Fruit fly (Drosophila melanogaster) whole organism, prepupa: ENCODE data around the gene Snr1.

Experiments
- Blimp-1 ChIP-seq: fragments of 200-800 bp; sonication (Bioruptor generic); optimal IDR thresholded peaks from 3 replicates; lab custom pipeline; 2017; ENCODE audit warnings: missing biosample characterization, missing genetic modification characterization, mild to moderate bottlenecking, moderate library complexity, missing genetic modification reagents
- CG11294 ChIP-seq: fragments of 200-800 bp; sonication (Bioruptor generic); IDR thresholded peaks from 2 replicates; pipeline ENCODE4 v1.3.6; 2022; ENCODE audit warnings: missing biosample characterization, missing genetic modification characterization
- CG11902 ChIP-seq: fragments of 200-800 bp; sonication (Bioruptor generic); optimal IDR thresholded peaks from 3 replicates; lab custom pipeline; 2016; ENCODE audit warnings: missing biosample characterization, missing genetic modification characterization
- CG15336 ChIP-seq: fragments of 200-800 bp; sonication (Bioruptor generic); IDR thresholded peaks from 2 replicates; pipeline ENCODE4 v1.3.6; 2022; ENCODE audit warnings: missing biosample characterization, missing genetic modification characterization
- CG16779 ChIP-seq: fragments of 200-800 bp; sonication (Bioruptor generic); optimal IDR thresholded peaks from 3 replicates; lab custom pipeline; 2017; ENCODE audit warnings: missing biosample characterization, mild to moderate bottlenecking, missing genetic modification characterization
- CG3032 ChIP-seq: fragments of 200-800 bp; optimal IDR thresholded peaks from 2 replicates; lab custom pipeline; 2019; ENCODE audit warnings: missing biosample characterization, mild to moderate bottlenecking, missing genetic modification characterization, moderate library complexity
- CG31627 ChIP-seq: fragments of 200-800 bp; sonication (Bioruptor generic); optimal IDR thresholded peaks from 3 replicates; lab custom pipeline; 2016; ENCODE audit warnings: missing biosample characterization, missing genetic modification characterization
- CG32006 ChIP-seq: fragments of 200-800 bp; sonication (Bioruptor generic); optimal IDR thresholded peaks from 3 replicates; lab custom pipeline; 2017; ENCODE audit warnings: missing biosample characterization, mild to moderate bottlenecking, missing genetic modification characterization
- CG34406 ChIP-seq: fragments of 200-800 bp; sonication (Bioruptor generic); optimal IDR thresholded peaks from 3 replicates; lab custom pipeline; 2016; ENCODE audit warnings: missing biosample characterization, missing genetic modification characterization
- CG4318 ChIP-seq: fragments of 200-800 bp; sonication (Bioruptor generic); optimal IDR thresholded peaks from 3 replicates; lab custom pipeline; 2017; ENCODE audit warnings: missing biosample characterization, mild to moderate bottlenecking, missing genetic modification characterization
- CG6163 ChIP-seq: fragments of 200-800 bp; sonication (Bioruptor generic); IDR thresholded peaks from 3 replicates; pipeline ENCODE4 v1.3.6; 2022; ENCODE audit warnings: missing biosample characterization, missing genetic modification characterization
- CG6792 ChIP-seq: fragments of 200-800 bp; sonication (Bioruptor generic); optimal IDR thresholded peaks from 3 replicates; lab custom pipeline; 2016; ENCODE audit warnings: missing biosample characterization, missing genetic modification characterization
- CG6808 ChIP-seq: fragments of 200-800 bp; sonication (Bioruptor generic); optimal IDR thresholded peaks from 3 replicates; lab custom pipeline; 2017; ENCODE audit warnings: missing biosample characterization, missing genetic modification characterization, mild to moderate bottlenecking, moderate library complexity, missing genetic modification reagents
- CG6854 ChIP-seq: fragments of 200-800 bp; sonication (Bioruptor generic); optimal IDR thresholded peaks from 2 replicates; lab custom pipeline; 2017; ENCODE audit warnings: missing biosample characterization, mild to moderate bottlenecking, missing genetic modification characterization
- CG7368 ChIP-seq: fragments of 200-800 bp; sonication (Bioruptor generic); optimal IDR thresholded peaks from 3 replicates; lab custom pipeline; 2016; ENCODE audit warnings: missing biosample characterization, missing genetic modification characterization
- CG8119 ChIP-seq: fragments of 200-800 bp; sonication (Bioruptor generic); IDR thresholded peaks from 3 replicates; pipeline ENCODE4 v1.3.6; 2022; ENCODE audit warnings: missing biosample characterization, missing genetic modification characterization
- CG8319 ChIP-seq: fragments of 200-800 bp; sonication (Bioruptor generic); optimal IDR thresholded peaks from 3 replicates; lab custom pipeline; 2016; ENCODE audit warnings: missing biosample characterization, missing genetic modification characterization
- Eip75B ChIP-seq: fragments of 200-800 bp; sonication (Bioruptor generic); optimal IDR thresholded peaks from 3 replicates; lab custom pipeline; 2016; ENCODE audit warnings: missing biosample characterization, missing genetic modification characterization
- Eip78C ChIP-seq: fragments of 200-800 bp; sonication (Bioruptor generic); peaks from one replicate; lab custom pipeline; 2016; ENCODE audit warnings: missing biosample characterization, missing genetic modification characterization
- Eip93F ChIP-seq: fragments of 200-800 bp; sonication (Bioruptor generic); optimal IDR thresholded peaks from 2 replicates; lab custom pipeline; 2016; ENCODE audit warnings: missing biosample characterization, mild to moderate bottlenecking, missing genetic modification characterization
- Gug ChIP-seq: fragments of 200-800 bp; sonication (Bioruptor generic); IDR thresholded peaks from 2 replicates; pipeline ENCODE4 v1.3.6; 2022; ENCODE audit warnings: missing biosample characterization, missing genetic modification characterization
- Hr38 ChIP-seq: sonication (Bioruptor generic); optimal IDR thresholded peaks from 2 replicates; lab custom pipeline; 2016; ENCODE audit warnings: missing biosample characterization, missing genetic modification characterization
- Hr4 ChIP-seq: fragments of 200-800 bp; sonication (Bioruptor generic); optimal IDR thresholded peaks from 3 replicates; lab custom pipeline; 2016; ENCODE audit warnings: missing biosample characterization, missing genetic modification characterization
- Lpt ChIP-seq: fragments of 200-800 bp; sonication (Bioruptor generic); optimal IDR thresholded peaks from 3 replicates; lab custom pipeline; 2016; ENCODE audit warnings: missing biosample characterization, missing genetic modification characterization
- Met ChIP-seq: fragments of 200-800 bp; sonication (Bioruptor generic); optimal IDR thresholded peaks from 3 replicates; lab custom pipeline; 2016; ENCODE audit warnings: missing biosample characterization, missing genetic modification characterization
- OdsH ChIP-seq: fragments of 200-800 bp; sonication (Bioruptor generic); optimal IDR thresholded peaks from 3 replicates; lab custom pipeline; 2016; ENCODE audit warnings: missing biosample characterization, missing genetic modification characterization
- Sox102F ChIP-seq: fragments of 200-800 bp; sonication (Bioruptor generic); optimal IDR thresholded peaks from 2 replicates; lab custom pipeline; 2016; ENCODE audit warnings: missing biosample characterization, mild to moderate bottlenecking, missing genetic modification characterization
- achi ChIP-seq: fragments of 200-800 bp; sonication (Bioruptor generic); optimal IDR thresholded peaks from 3 replicates; lab custom pipeline; 2016; ENCODE audit warnings: missing biosample characterization, missing genetic modification characterization
- acj6 ChIP-seq: fragments of 200-800 bp; sonication (Bioruptor generic); optimal IDR thresholded peaks from 3 replicates; lab custom pipeline; 2016; ENCODE audit warnings: missing biosample characterization, missing genetic modification characterization
- cyc ChIP-seq: fragments of 200-800 bp; sonication (Bioruptor generic); optimal IDR thresholded peaks from 3 replicates; lab custom pipeline; 2016; ENCODE audit warnings: missing biosample characterization, missing genetic modification characterization
- dac ChIP-seq: fragments of 200-800 bp; sonication (Bioruptor generic); optimal IDR thresholded peaks from 2 replicates; lab custom pipeline; 2017; ENCODE audit warnings: missing biosample characterization, mild to moderate bottlenecking, missing genetic modification characterization
- dsx ChIP-seq: fragments of 200-800 bp; optimal IDR thresholded peaks from 3 replicates; lab custom pipeline; 2019; ENCODE audit warnings: missing biosample characterization, mild to moderate bottlenecking, missing genetic modification characterization, moderate library complexity; ENCODE audit not compliant: poor library complexity, severe bottlenecking
- fd85E ChIP-seq: fragments of 200-800 bp; sonication (Bioruptor generic); optimal IDR thresholded peaks from 3 replicates; lab custom pipeline; 2016; ENCODE audit warnings: missing biosample characterization, missing genetic modification characterization
- fkh ChIP-seq: fragments of 200-800 bp; sonication (Bioruptor generic); optimal IDR thresholded peaks from 3 replicates; lab custom pipeline; 2017; ENCODE audit warnings: missing biosample characterization, mild to moderate bottlenecking, missing genetic modification characterization, moderate library complexity
- lz ChIP-seq: fragments of 200-800 bp; sonication (Bioruptor generic); optimal IDR thresholded peaks from 3 replicates; lab custom pipeline; 2016; ENCODE audit warnings: missing biosample characterization, missing genetic modification characterization
- pdm3 ChIP-seq: fragments of 200-800 bp; sonication (Bioruptor generic); optimal IDR thresholded peaks from 3 replicates; lab custom pipeline; 2016; ENCODE audit warnings: missing biosample characterization, missing genetic modification characterization
- salr ChIP-seq, 2 experiments: fragments of 200-800 bp; sonication (Bioruptor generic); optimal IDR thresholded peaks; 3 replicates each; lab custom pipeline; 2016 to 2018; ENCODE audit warnings: missing biosample characterization in 2 of 2, missing genetic modification characterization in 2 of 2, mild to moderate bottlenecking in 1 of 2
- ss ChIP-seq, 2 experiments: fragments of 200-800 bp; sonication (Bioruptor generic); optimal IDR thresholded peaks; 2 replicates in 1 of 2; 3 replicates in 1 of 2; lab custom pipeline; 2017 to 2018; ENCODE audit warnings: mild to moderate bottlenecking in 2 of 2, missing biosample characterization in 2 of 2, missing genetic modification characterization in 2 of 2, moderate library complexity in 1 of 2
- svp ChIP-seq: fragments of 200-800 bp; sonication (Bioruptor generic); peaks from one replicate; lab custom pipeline; 2016; ENCODE audit warnings: missing biosample characterization, missing genetic modification characterization
- vri ChIP-seq: fragments of 200-800 bp; sonication (Bioruptor generic); optimal IDR thresholded peaks from 3 replicates; lab custom pipeline; 2016; ENCODE audit warnings: missing biosample characterization, mild to moderate bottlenecking, missing genetic modification characterization

Snr1 gene

DNA sequence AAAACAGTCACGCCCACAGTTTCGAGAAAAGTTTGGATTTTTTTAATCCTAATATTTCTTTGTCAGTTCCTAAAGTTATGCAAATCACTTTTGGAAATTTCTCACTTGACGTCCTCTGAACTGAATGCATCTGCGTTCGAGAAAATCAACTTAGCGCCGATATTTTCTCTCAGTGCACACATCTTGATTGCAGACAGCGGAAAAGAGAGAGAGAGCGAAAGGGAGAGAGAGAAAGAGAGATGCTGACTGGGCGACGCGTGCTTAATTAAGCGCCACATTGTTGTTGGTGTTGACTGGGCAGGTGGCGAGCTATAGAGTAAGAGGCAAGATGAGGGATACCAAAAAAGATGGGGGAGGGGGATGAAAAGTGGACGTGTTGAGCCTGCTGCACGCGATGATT, 47.9 kb downstream of the Snr1 start (continued):
- TF ChIP-seq fkh (no peak), ss (GFP tag; optimal IDR thresholded peaks at IDR 0.05; lab: Kevin White, UChicago) (peak; percentile 40 to 93), svp (GFP tag; lab: Kevin White, UChicago) (peak; percentile 91), dac (GFP tag; lab: Kevin White, UChicago) (peak; percentile 43), CG6792 (GFP tag; lab: Kevin White, UChicago) (peak; percentile 60), dsx (GFP tag; lab: Kevin White, UChicago) (peak; percentile 90), CG34406 (peak; percentile 62), Hr38 (no peak), acj6 (GFP tag; lab: Kevin White, UChicago) (peak; percentile 63), CG7368 (GFP tag; lab: Kevin White, UChicago) (peak; percentile 41), CG8319 (GFP tag; lab: Kevin White, UChicago) (peak; percentile 51), CG31627 (GFP tag; lab: Kevin White, UChicago) (peak; percentile 72), salr (GFP tag; optimal IDR thresholded peaks at IDR 0.05; lab: Kevin White, UChicago) (peak; percentile 27 to 47), CG6163 (GFP tag; lab: Robert Waterston, UW) (peak; percentile 80), OdsH (peak; percentile 67), Sox102F (GFP tag; lab: Kevin White, UChicago) (peak; percentile 80), Eip75B (peak; percentile 66), cyc (GFP tag; lab: Kevin White, UChicago) (peak; percentile 60), vri (peak; percentile 30), CG3032 (tag; lab: Kevin White, UChicago) (peak; percentile 48), Met (peak; percentile 58), CG4318 (GFP tag; lab: Kevin White, UChicago) (peak; percentile 40), Blimp-1 (GFP tag; lab: Kevin White, UChicago) (no peak), CG11294 (peak; percentile 22; the same call in 1 of the 2 replicates), CG11902 (peak; percentile 40), CG16779 (tag; lab: Kevin White, UChicago) (peak; percentile 18), Gug (peak; percentile 43; the same call in 1 of the 2 replicates), CG15336 (GFP tag; lab: Robert Waterston, UW) (peak; percentile 76), CG32006 (peak; percentile 78), Lpt (GFP tag; lab: Kevin White, UChicago) (no peak), CG6854 (GFP tag; lab: Kevin White, UChicago) (no peak), achi (GFP tag; lab: Kevin White, UChicago) (peak; percentile 65)

DNA sequence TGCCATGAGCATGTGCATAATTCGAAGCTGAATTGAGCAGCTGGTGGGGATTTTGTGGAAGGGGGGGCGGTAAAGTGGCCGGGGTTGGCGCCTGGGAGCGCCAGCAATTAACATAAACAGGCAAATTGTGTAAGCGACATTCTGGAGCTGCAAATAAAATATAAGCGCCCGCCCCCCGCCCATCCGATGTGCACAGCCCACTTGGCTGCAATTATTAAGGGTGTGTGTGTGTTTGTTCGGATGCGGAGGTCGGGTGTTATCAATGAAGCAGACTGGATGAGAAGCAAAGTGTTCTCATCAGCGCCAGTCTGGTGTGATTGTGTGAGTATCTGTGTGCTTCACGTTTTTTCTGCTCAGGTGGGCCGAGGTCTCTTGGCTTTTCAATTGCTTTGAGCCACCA, 49.1 kb downstream of the Snr1 start:
- TF ChIP-seq pdm3 (GFP tag; lab: Kevin White, UChicago) = no peak
- no peak for TF ChIP-seq CG16779 (tag; lab: Kevin White, UChicago)
- TF ChIP-seq Sox102F (GFP tag; lab: Kevin White, UChicago) = no peak
- TF ChIP-seq Blimp-1 (GFP tag; lab: Kevin White, UChicago) = no peak
- TF ChIP-seq CG8319 (GFP tag; lab: Kevin White, UChicago) = no peak
- TF ChIP-seq Gug = no peak
- no peak for TF ChIP-seq lz (GFP tag; lab: Kevin White, UChicago)
- no peak for TF ChIP-seq Met
- no peak for TF ChIP-seq Eip93F (GFP tag; lab: Kevin White, UChicago)
- no peak for TF ChIP-seq CG8119 (GFP tag; lab: Robert Waterston, UW)
- TF ChIP-seq CG6163 (GFP tag; lab: Robert Waterston, UW) = 0 out of 3 replicates have a peak, but pooled peaks have one; percentile 22
- TF ChIP-seq svp (GFP tag; lab: Kevin White, UChicago) = peak; percentile 98
- no peak for TF ChIP-seq CG6808 (GFP tag; lab: Kevin White, UChicago)

DNA sequence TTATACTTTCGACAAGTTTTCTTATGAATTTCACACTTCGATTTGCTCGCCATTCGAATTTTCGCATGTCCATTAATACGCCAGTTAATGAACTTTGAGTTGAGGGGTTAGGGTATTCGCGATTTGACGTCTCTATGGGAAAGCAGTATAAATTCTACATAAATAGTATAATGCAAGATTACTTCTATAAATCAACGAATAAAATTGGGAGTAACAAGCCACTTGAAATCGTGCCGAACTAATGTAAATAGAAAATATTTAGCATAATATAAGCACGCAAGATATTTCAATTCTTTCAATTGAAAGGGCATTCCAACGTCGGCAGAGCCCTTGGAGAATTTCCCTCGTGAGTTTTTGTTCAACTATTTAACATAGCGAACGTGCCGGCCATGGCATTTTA, 49.8 kb downstream of the Snr1 start:
- TF ChIP-seq Lpt (GFP tag; lab: Kevin White, UChicago) (no peak), Eip78C (peak; percentile 52), Hr4 (GFP tag; lab: Kevin White, UChicago) (peak; percentile 31), Met (no peak), vri (no peak), fd85E (GFP tag; lab: Kevin White, UChicago) (no peak)
- TF ChIP-seq, all 60 proteins: peak for 2
